Worm (Caenorhabditis elegans): ENCODE data around the gene F16F9.3.
A peak's percentile ranks its signal among the peaks of the same experiment; 100 is the strongest.

The F16F9.3 gene

ce11 chrX:8419252-8419651, 38.2 kb upstream of the F16F9.3 start (continued):
- TF ChIP-seq ZK337.2 (GFP tag; IDR thresholded peaks at IDR 0.05), result no peak
- TF ChIP-seq daf-16 (GFP tag; optimal IDR thresholded peaks at IDR 0.05), result no peak
- peak; percentile 37 for TF ChIP-seq daf-16 (tag; optimal IDR thresholded peaks at IDR 0.05)
- no peak for TF ChIP-seq zag-1 (tag; optimal IDR thresholded peaks at IDR 0.05)
- TF ChIP-seq hlh-11 (tag; optimal IDR thresholded peaks at IDR 0.05), result no peak
- no peak for TF ChIP-seq Y75B8A.6 (GFP tag; IDR thresholded peaks at IDR 0.05)
- TF ChIP-seq mep-1 (tag; optimal IDR thresholded peaks at IDR 0.05), result peak; percentile 19
- TF ChIP-seq arid-1 (GFP tag; conservative IDR thresholded peaks at IDR 0.05), result 0 out of 2 replicates have a peak, but pooled peaks have one; percentile 39
- TF ChIP-seq ceh-20 (GFP tag; IDR thresholded peaks at IDR 0.05), result no peak
- TF ChIP-seq nhr-6 (tag; optimal IDR thresholded peaks at IDR 0.05), result peak; percentile 18
- no peak for TF ChIP-seq ctbp-1 (GFP tag; IDR thresholded peaks at IDR 0.05)
- TF ChIP-seq nhr-237 (tag; optimal IDR thresholded peaks at IDR 0.05), result no peak
- TF ChIP-seq cey-2 (tag; optimal IDR thresholded peaks at IDR 0.05; ENCODE audit: borderline replicate concordance, insufficient read depth), result no peak
- no peak for TF ChIP-seq F44E2.7 (GFP tag; IDR thresholded peaks at IDR 0.05)
- TF ChIP-seq Y105C5A.15 (GFP tag; IDR thresholded peaks at IDR 0.05), result no peak
- TF ChIP-seq tag-97 (GFP tag; IDR thresholded peaks at IDR 0.05), result no peak
- no peak for TF ChIP-seq spr-1 (tag; optimal IDR thresholded peaks at IDR 0.05)
- TF ChIP-seq rbr-2 (tag; optimal IDR thresholded peaks at IDR 0.05), result no peak
- no peak for TF ChIP-seq dmd-9 (GFP tag; IDR thresholded peaks at IDR 0.05)
- TF ChIP-seq mes-2 (tag; optimal IDR thresholded peaks at IDR 0.05; ENCODE audit: poor library complexity, severe bottlenecking), result peak; percentile 50
- TF ChIP-seq nhr-28 (tag; optimal IDR thresholded peaks at IDR 0.05), result no peak
- no peak for TF ChIP-seq hif-1 (tag; optimal IDR thresholded peaks at IDR 0.05)
- peak; percentile 63 for TF ChIP-seq pha-4 (GFP tag; IDR thresholded peaks at IDR 0.05)
- TF ChIP-seq pha-4 (tag; optimal IDR thresholded peaks at IDR 0.05), result no peak
- no peak for TF ChIP-seq T26A8.4 (GFP tag; IDR thresholded peaks at IDR 0.05)
- peak; percentile 62; the same call in 1 of the 2 replicates for TF ChIP-seq F26F4.8 (GFP tag; conservative IDR thresholded peaks at IDR 0.05)

- no peak for TF ChIP-seq ztf-7 (tag; optimal IDR thresholded peaks at IDR 0.05)
- TF ChIP-seq dmd-6 (GFP tag; IDR thresholded peaks at IDR 0.05), result peak; percentile 81
Observed at ce11 chrX:8421594-8421993, 35.8 kb upstream of the F16F9.3 start.

- no peak for TF ChIP-seq daf-16 (GFP tag; optimal IDR thresholded peaks at IDR 0.05)
- TF ChIP-seq daf-16 (tag; optimal IDR thresholded peaks at IDR 0.05), result peak; percentile 51
- TF ChIP-seq snpc-4 (tag; optimal IDR thresholded peaks at IDR 0.05), result no peak
- no peak for TF ChIP-seq Y48G9A.11 (GFP tag; IDR thresholded peaks at IDR 0.05)
- TF ChIP-seq zip-11 (GFP tag; IDR thresholded peaks at IDR 0.05), result no peak
- TF ChIP-seq nhr-77 (tag; optimal IDR thresholded peaks at IDR 0.05), result peak; percentile 9
- TF ChIP-seq zag-1 (tag; optimal IDR thresholded peaks at IDR 0.05), result no peak
- no peak for TF ChIP-seq zip-2 (tag; optimal IDR thresholded peaks at IDR 0.05)
- no peak for TF ChIP-seq lir-3 (tag; optimal IDR thresholded peaks at IDR 0.05)
- TF ChIP-seq ZK546.5 (tag; optimal IDR thresholded peaks at IDR 0.05), result no peak
- 0 out of 2 replicates have a peak, but pooled peaks have one; percentile 19 for TF ChIP-seq T26A8.4 (GFP tag; IDR thresholded peaks at IDR 0.05)
- no peak for TF ChIP-seq skn-1 (tag; optimal IDR thresholded peaks at IDR 0.05)
- TF ChIP-seq egl-27 (tag; optimal IDR thresholded peaks at IDR 0.05), result no peak
- TF ChIP-seq lin-15B (tag; optimal IDR thresholded peaks at IDR 0.05), result no peak
- no peak for TF ChIP-seq ztf-11 (tag; optimal IDR thresholded peaks at IDR 0.05)
- TF ChIP-seq pha-4 (GFP tag; IDR thresholded peaks at IDR 0.05), result 0 out of 2 replicates have a peak, but pooled peaks have one; percentile 9
- peak; percentile 68 for TF ChIP-seq pha-4 (tag; optimal IDR thresholded peaks at IDR 0.05)
- no peak for TF ChIP-seq ama-1 (optimal IDR thresholded peaks at IDR 0.05)
- TF ChIP-seq nhr-28 (tag; optimal IDR thresholded peaks at IDR 0.05), result peak; percentile 16
- peak; percentile 7 for TF ChIP-seq nhr-25 (tag; optimal IDR thresholded peaks at IDR 0.05; ENCODE audit: borderline replicate concordance, insufficient read depth)
- TF ChIP-seq ceh-20 (GFP tag; IDR thresholded peaks at IDR 0.05), result no peak
- 0 out of 2 replicates have a peak, but pooled peaks have one; percentile 15 for TF ChIP-seq arid-1 (GFP tag; conservative IDR thresholded peaks at IDR 0.05)
- TF ChIP-seq lsy-2 (tag; optimal IDR thresholded peaks at IDR 0.05), result peak in 1 of 2 experiments; percentile 73
- peak; percentile 56 for TF ChIP-seq hlh-30 (tag; optimal IDR thresholded peaks at IDR 0.05; ENCODE audit: insufficient read depth)
- peak; percentile 59 for TF ChIP-seq dpl-1 (GFP tag; optimal IDR thresholded peaks at IDR 0.05)
- no peak for TF ChIP-seq pqm-1 (tag; optimal IDR thresholded peaks at IDR 0.05)
- no peak for TF ChIP-seq F44E2.7 (GFP tag; IDR thresholded peaks at IDR 0.05)
- peak; percentile 37 for TF ChIP-seq F10B5.3 (tag; optimal IDR thresholded peaks at IDR 0.05)
- peak; percentile 74 for TF ChIP-seq mep-1 (tag; optimal IDR thresholded peaks at IDR 0.05)
- TF ChIP-seq ceh-44 (GFP tag; IDR thresholded peaks at IDR 0.05), result no peak
- peak; percentile 69 for TF ChIP-seq dve-1 (tag; optimal IDR thresholded peaks at IDR 0.05; ENCODE audit: insufficient read depth)
Observed at ce11 chrX:8422020-8422419, 35.4 kb upstream of the F16F9.3 start, which contains the start of gene tag-123. Gene tag-123 (minus strand): TSS chrX:8422055.
